Worm (Caenorhabditis elegans): ENCODE measurements around the gene C27C12.4.

Gene C27C12.4

DNA sequence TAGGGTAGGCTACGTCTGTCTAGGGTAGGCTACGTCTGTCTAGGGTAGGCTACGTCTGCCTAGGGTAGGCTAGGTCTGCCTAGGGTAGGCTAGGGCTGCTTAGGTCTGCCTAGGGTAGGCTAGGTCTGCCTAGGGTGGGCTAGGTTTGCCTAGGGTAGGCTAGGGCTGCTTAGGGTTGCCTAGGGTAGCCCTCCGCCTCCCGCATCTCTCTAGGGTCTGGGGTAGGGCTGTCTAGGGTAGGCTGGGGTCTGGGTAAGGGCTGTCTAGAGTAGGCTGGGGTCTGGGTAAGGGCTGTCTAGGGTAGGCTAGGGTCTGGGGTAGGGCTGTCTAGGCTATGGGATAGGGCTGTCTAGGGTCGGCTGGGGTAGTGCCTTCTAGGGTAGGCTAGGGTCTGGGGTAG is 23.8 kb downstream of the C27C12.4 start:
- TF ChIP-seq F13H6.1 (tag; optimal IDR thresholded peaks at IDR 0.05) (no peak), peb-1 (tag; optimal IDR thresholded peaks at IDR 0.05) (no peak), snpc-4 (tag; optimal IDR thresholded peaks at IDR 0.05) (no peak), nhr-25 (tag; optimal IDR thresholded peaks at IDR 0.05) (no peak), gmeb-1 (tag; optimal IDR thresholded peaks at IDR 0.05) (no peak), lin-11 (tag; optimal IDR thresholded peaks at IDR 0.05) (no peak), unc-55 (GFP tag; optimal IDR thresholded peaks at IDR 0.05) (no peak), aly-2 (tag; optimal IDR thresholded peaks at IDR 0.05) (no peak), elt-1 (tag; optimal IDR thresholded peaks at IDR 0.05) (no peak), zag-1 (tag; optimal IDR thresholded peaks at IDR 0.05) (no peak), nhr-11 (tag; optimal IDR thresholded peaks at IDR 0.05) (no peak), unc-39 (tag; optimal IDR thresholded peaks at IDR 0.05) (no peak), sma-3 (GFP tag; optimal IDR thresholded peaks at IDR 0.05) (no peak), alr-1 (tag; optimal IDR thresholded peaks at IDR 0.05) (no peak), ZK546.5 (tag; optimal IDR thresholded peaks at IDR 0.05) (no peak), unc-62 (GFP tag; optimal IDR thresholded peaks at IDR 0.05) (no peak), lin-39 (tag; optimal IDR thresholded peaks at IDR 0.05) (no peak), mbf-1 (tag; optimal IDR thresholded peaks at IDR 0.05) (no peak), lsy-2 (tag; optimal IDR thresholded peaks at IDR 0.05) (no peak)

ce11 chrX:14881119-14881518 is 27.2 kb downstream of the C27C12.4 start, which contains the start of gene flp-8:
flp-8 (plus strand) TSS chrX:14881419.
- TF ChIP-seq sma-3 (GFP tag; optimal IDR thresholded peaks at IDR 0.05) = no peak
- no peak for TF ChIP-seq ztf-11 (tag; optimal IDR thresholded peaks at IDR 0.05)
- no peak for TF ChIP-seq zag-1 (tag; optimal IDR thresholded peaks at IDR 0.05)
- no peak for TF ChIP-seq nhr-21 (tag; optimal IDR thresholded peaks at IDR 0.05)
- TF ChIP-seq unc-39 (tag; optimal IDR thresholded peaks at IDR 0.05) = no peak
- TF ChIP-seq unc-55 (GFP tag; optimal IDR thresholded peaks at IDR 0.05) = no peak
- no peak for TF ChIP-seq ztf-4 (tag; optimal IDR thresholded peaks at IDR 0.05)
- TF ChIP-seq mbf-1 (tag; optimal IDR thresholded peaks at IDR 0.05) = no peak
- TF ChIP-seq nhr-129 (tag; optimal IDR thresholded peaks at IDR 0.05) = no peak

- TF ChIP-seq lsy-2 (tag; optimal IDR thresholded peaks at IDR 0.05) (no peak), nhr-25 (tag; optimal IDR thresholded peaks at IDR 0.05) (no peak), unc-55 (GFP tag; optimal IDR thresholded peaks at IDR 0.05) (no peak), skn-1 (tag; optimal IDR thresholded peaks at IDR 0.05) (no peak), lin-39 (tag; optimal IDR thresholded peaks at IDR 0.05) (no peak), sma-3 (GFP tag; optimal IDR thresholded peaks at IDR 0.05) (no peak), nhr-77 (tag; optimal IDR thresholded peaks at IDR 0.05) (no peak), zag-1 (tag; optimal IDR thresholded peaks at IDR 0.05) (no peak), blmp-1 (tag; optimal IDR thresholded peaks at IDR 0.05; ENCODE audit: insufficient read depth) (no peak), F13H6.1 (tag; optimal IDR thresholded peaks at IDR 0.05) (no peak), nhr-10 (tag; optimal IDR thresholded peaks at IDR 0.05) (no peak), elt-3 (tag; optimal IDR thresholded peaks at IDR 0.05) (no peak), fos-1 (tag; optimal IDR thresholded peaks at IDR 0.05) (no peak), lin-11 (tag; optimal IDR thresholded peaks at IDR 0.05) (no peak), nhr-11 (tag; optimal IDR thresholded peaks at IDR 0.05) (no peak), ztf-4 (tag; optimal IDR thresholded peaks at IDR 0.05) (no peak), ZK546.5 (tag; optimal IDR thresholded peaks at IDR 0.05) (no peak), mdl-1 (tag; optimal IDR thresholded peaks at IDR 0.05) (no peak), R02D3.7 (tag; optimal IDR thresholded peaks at IDR 0.05) (no peak), sem-4 (tag; optimal IDR thresholded peaks at IDR 0.05) (no peak)
These were observed 32.0 kb downstream of the C27C12.4 start for ce11 chrX:14885855-14886254.

ce11 chrX:14888188-14888587 is 34.3 kb downstream of the C27C12.4 start, which contains the start of gene daf-6:
daf-6 (plus strand) TSS chrX:14888488.
- TF ChIP-seq crh-2 (tag; optimal IDR thresholded peaks at IDR 0.05) = no peak
- TF ChIP-seq nhr-10 (tag; optimal IDR thresholded peaks at IDR 0.05) = no peak
- no peak for TF ChIP-seq nhr-12 (tag; optimal IDR thresholded peaks at IDR 0.05)
- no peak for TF ChIP-seq unc-55 (GFP tag; optimal IDR thresholded peaks at IDR 0.05)
- no peak for TF ChIP-seq ama-1 (optimal IDR thresholded peaks at IDR 0.05)
- TF ChIP-seq lin-39 (tag; optimal IDR thresholded peaks at IDR 0.05) = no peak
- TF ChIP-seq sem-4 (tag; optimal IDR thresholded peaks at IDR 0.05) = no peak
- TF ChIP-seq dmd-4 (tag; optimal IDR thresholded peaks at IDR 0.05) = no peak
- TF ChIP-seq nhr-77 (tag; optimal IDR thresholded peaks at IDR 0.05) = no peak
- no peak for TF ChIP-seq ZK546.5 (tag; optimal IDR thresholded peaks at IDR 0.05)
- no peak for TF ChIP-seq mdl-1 (tag; optimal IDR thresholded peaks at IDR 0.05)
- TF ChIP-seq blmp-1 (tag; optimal IDR thresholded peaks at IDR 0.05; ENCODE audit: insufficient read depth) = no peak
- no peak for TF ChIP-seq sma-3 (GFP tag; optimal IDR thresholded peaks at IDR 0.05)
- TF ChIP-seq nhr-25 (tag; optimal IDR thresholded peaks at IDR 0.05) = no peak
- TF ChIP-seq unc-62 (GFP tag; optimal IDR thresholded peaks at IDR 0.05) = no peak
- no peak for TF ChIP-seq nhr-21 (tag; optimal IDR thresholded peaks at IDR 0.05)
- no peak for TF ChIP-seq sma-9 (GFP tag; optimal IDR thresholded peaks at IDR 0.05)
- TF ChIP-seq sma-9 (tag; optimal IDR thresholded peaks at IDR 0.05) = no peak
- no peak for TF ChIP-seq nhr-11 (tag; optimal IDR thresholded peaks at IDR 0.05)

Measured in whole organism, L2 larva.